Worm (Caenorhabditis elegans) whole organism, L3 larva: ENCODE data around the gene moa-1.

Source experiments
- R02D3.7 ChIP-seq: fragments of 150-350 bp; optimal IDR thresholded peaks from 2 replicates; lab custom pipeline; 2014; ENCODE audit warnings: missing biosample characterization, missing genetic modification characterization
- ZK546.5 ChIP-seq: sonication (generic microtip); optimal IDR thresholded peaks from 2 replicates; lab custom pipeline; 2017; ENCODE audit warnings: missing biosample characterization, missing genetic modification characterization
- aly-2 ChIP-seq: fragments of 150-350 bp; optimal IDR thresholded peaks from 2 replicates; lab custom pipeline; 2014; ENCODE audit warnings: missing biosample characterization, missing genetic modification characterization
- ama-1 ChIP-seq: fragments of 150-350 bp; optimal IDR thresholded peaks from 2 replicates; lab custom pipeline; 2018
- ceh-16 ChIP-seq: sonication (generic microtip); optimal IDR thresholded peaks from 2 replicates; lab custom pipeline; 2017; ENCODE audit warnings: missing biosample characterization, missing genetic modification characterization
- ceh-28 ChIP-seq: fragments of 150-350 bp; optimal IDR thresholded peaks from 2 replicates; lab custom pipeline; 2014; ENCODE audit warnings: missing biosample characterization, missing genetic modification reagents, missing genetic modification characterization
- ceh-82 ChIP-seq: fragments of 150-350 bp; optimal IDR thresholded peaks from 2 replicates; lab custom pipeline; 2014; ENCODE audit warnings: missing biosample characterization, missing genetic modification characterization
- ceh-9 ChIP-seq: sonication (generic microtip); optimal IDR thresholded peaks from 2 replicates; lab custom pipeline; 2018; ENCODE audit warnings: missing biosample characterization, missing genetic modification characterization
- daf-12 ChIP-seq: fragments of 150-350 bp; optimal IDR thresholded peaks from 2 replicates; lab custom pipeline; 2014; ENCODE audit warnings: missing biosample characterization, missing genetic modification reagents, missing genetic modification characterization
- egl-27 ChIP-seq: sonication (generic microtip); optimal IDR thresholded peaks from 4 replicates; lab custom pipeline; 2017; ENCODE audit warnings: missing biosample characterization, missing genetic modification reagents, missing genetic modification characterization
- egl-5 ChIP-seq: fragments of 150-350 bp; optimal IDR thresholded peaks from 2 replicates; lab custom pipeline; 2017; ENCODE audit warnings: missing biosample characterization, missing genetic modification reagents, missing genetic modification characterization, inconsistent platforms
- elt-1 ChIP-seq: fragments of 150-350 bp; optimal IDR thresholded peaks from 2 replicates; lab custom pipeline; 2014; ENCODE audit warnings: missing biosample characterization, missing genetic modification characterization
- elt-2 ChIP-seq: sonication (generic microtip); optimal IDR thresholded peaks from 2 replicates; lab custom pipeline; 2016; ENCODE audit warnings: missing genetic modification reagents, mild to moderate bottlenecking, missing genetic modification characterization, missing compliant biosample characterization
- elt-3 ChIP-seq, 3 experiments: fragments of 150-350 bp in 1 of 3; sonication (generic microtip) in 2 of 3; optimal IDR thresholded peaks; 2 replicates in 2 of 3; 4 replicates in 1 of 3; lab custom pipeline; 2014 to 2017; ENCODE audit warnings: missing biosample characterization in 3 of 3, missing genetic modification characterization in 3 of 3
- eor-1 ChIP-seq, 2 experiments: fragments of 150-350 bp; optimal IDR thresholded peaks; 2 replicates each; lab custom pipeline; 2014 to 2018; ENCODE audit warnings: missing biosample characterization in 2 of 2, missing genetic modification characterization in 2 of 2
- fkh-10 ChIP-seq: sonication (generic microtip); optimal IDR thresholded peaks from 2 replicates; lab custom pipeline; 2017; ENCODE audit warnings: missing biosample characterization, missing genetic modification reagents, missing genetic modification characterization
- fkh-2 ChIP-seq: fragments of 150-350 bp; optimal IDR thresholded peaks from 2 replicates; lab custom pipeline; 2014; ENCODE audit warnings: missing biosample characterization, missing genetic modification reagents, missing genetic modification characterization
- fos-1 ChIP-seq: fragments of 150-350 bp; optimal IDR thresholded peaks from 2 replicates; lab custom pipeline; 2014; ENCODE audit warnings: missing biosample characterization, missing genetic modification characterization
- hmg-11 ChIP-seq: sonication (generic microtip); optimal IDR thresholded peaks from 2 replicates; lab custom pipeline; 2016; ENCODE audit warnings: missing genetic modification characterization, missing compliant biosample characterization
- jun-1 ChIP-seq: fragments of 150-350 bp; optimal IDR thresholded peaks from 2 replicates; lab custom pipeline; 2014; ENCODE audit warnings: missing biosample characterization, missing genetic modification reagents, missing genetic modification characterization
- lin-15B ChIP-seq: fragments of 150-350 bp; optimal IDR thresholded peaks from 2 replicates; lab custom pipeline; 2014; ENCODE audit warnings: missing biosample characterization, missing genetic modification characterization
- lin-39 ChIP-seq: fragments of 150-350 bp; optimal IDR thresholded peaks from 2 replicates; lab custom pipeline; 2018; ENCODE audit warnings: missing biosample characterization, missing genetic modification reagents, missing genetic modification characterization
- lsy-12 ChIP-seq: sonication (generic microtip); optimal IDR thresholded peaks from 2 replicates; lab custom pipeline; 2016; ENCODE audit warnings: mild to moderate bottlenecking, missing genetic modification characterization, missing compliant biosample characterization
- mdl-1 ChIP-seq: fragments of 150-350 bp; optimal IDR thresholded peaks from 2 replicates; lab custom pipeline; 2014; ENCODE audit warnings: missing biosample characterization, missing genetic modification characterization
- mml-1 ChIP-seq: fragments of 150-350 bp; sonication (generic microtip); optimal IDR thresholded peaks from 3 replicates; lab custom pipeline; 2014; ENCODE audit warnings: missing biosample characterization, missing genetic modification characterization
- nfya-1 ChIP-seq: sonication (generic microtip); optimal IDR thresholded peaks from 2 replicates; lab custom pipeline; 2017; ENCODE audit warnings: missing genetic modification characterization, mild to moderate bottlenecking, missing compliant biosample characterization, antibody characterized with exemption, moderate library complexity; ENCODE audit not compliant: insufficient read depth
- nhr-11 ChIP-seq: fragments of 150-350 bp; optimal IDR thresholded peaks from 2 replicates; lab custom pipeline; 2014; ENCODE audit warnings: missing biosample characterization, missing genetic modification characterization
- nhr-12 ChIP-seq: fragments of 150-350 bp; optimal IDR thresholded peaks from 2 replicates; lab custom pipeline; 2014; ENCODE audit warnings: missing biosample characterization, missing genetic modification characterization
- nhr-23 ChIP-seq: fragments of 150-350 bp; optimal IDR thresholded peaks from 2 replicates; lab custom pipeline; 2014; ENCODE audit warnings: missing biosample characterization, missing genetic modification reagents, missing genetic modification characterization
- nhr-237 ChIP-seq: fragments of 150-350 bp; optimal IDR thresholded peaks from 2 replicates; lab custom pipeline; 2014; ENCODE audit warnings: missing biosample characterization, missing genetic modification characterization
- nhr-25 ChIP-seq: sonication (generic microtip); optimal IDR thresholded peaks from 2 replicates; lab custom pipeline; 2017; ENCODE audit warnings: missing biosample characterization, missing genetic modification characterization
- nhr-28 ChIP-seq: fragments of 150-350 bp; optimal IDR thresholded peaks from 2 replicates; lab custom pipeline; 2014; ENCODE audit warnings: missing biosample characterization, missing genetic modification characterization
- nhr-43 ChIP-seq: sonication (generic microtip); optimal IDR thresholded peaks from 2 replicates; lab custom pipeline; 2016; ENCODE audit warnings: mild to moderate bottlenecking, missing genetic modification characterization, missing compliant biosample characterization; ENCODE audit not compliant: poor library complexity, severe bottlenecking
- nhr-67 ChIP-seq: fragments of 150-350 bp; optimal IDR thresholded peaks from 2 replicates; lab custom pipeline; 2014; ENCODE audit warnings: missing biosample characterization, missing genetic modification characterization
- nhr-76 ChIP-seq: fragments of 150-350 bp; sonication (generic microtip); optimal IDR thresholded peaks from 5 replicates; lab custom pipeline; 2014; ENCODE audit warnings: missing biosample characterization, missing genetic modification characterization
- nhr-77 ChIP-seq: fragments of 150-350 bp; optimal IDR thresholded peaks from 2 replicates; lab custom pipeline; 2014; ENCODE audit warnings: missing biosample characterization, missing genetic modification characterization
- pha-4 ChIP-seq: fragments of 150-350 bp; optimal IDR thresholded peaks from 2 replicates; lab custom pipeline; 2014; ENCODE audit warnings: missing biosample characterization, missing genetic modification reagents, missing genetic modification characterization
- pqm-1 ChIP-seq: fragments of 150-350 bp; optimal IDR thresholded peaks from 2 replicates; lab custom pipeline; 2017; ENCODE audit warnings: missing biosample characterization, missing genetic modification characterization, inconsistent platforms
- sea-2 ChIP-seq: fragments of 150-350 bp; sonication (generic microtip); optimal IDR thresholded peaks from 4 replicates; lab custom pipeline; 2014; ENCODE audit warnings: missing biosample characterization, missing genetic modification reagents, missing genetic modification characterization
- skn-1 ChIP-seq: fragments of 150-350 bp; optimal IDR thresholded peaks from 2 replicates; lab custom pipeline; 2014; ENCODE audit warnings: missing biosample characterization, missing genetic modification characterization
- snpc-4 ChIP-seq: fragments of 150-350 bp; optimal IDR thresholded peaks from 2 replicates; lab custom pipeline; 2014; ENCODE audit warnings: missing biosample characterization, missing genetic modification characterization
- tbx-2 ChIP-seq: sonication (generic microtip); optimal IDR thresholded peaks from 2 replicates; lab custom pipeline; 2016; ENCODE audit warnings: mild to moderate bottlenecking, missing genetic modification characterization, missing compliant biosample characterization
- unc-39 ChIP-seq: sonication (generic microtip); optimal IDR thresholded peaks from 4 replicates; lab custom pipeline; 2017; ENCODE audit warnings: missing biosample characterization, missing genetic modification characterization
- unc-62 ChIP-seq: fragments of 150-350 bp; sonication (generic microtip); optimal IDR thresholded peaks from 4 replicates; lab custom pipeline; 2014; ENCODE audit warnings: missing biosample characterization, missing genetic modification reagents, missing genetic modification characterization
- zag-1 ChIP-seq: fragments of 150-350 bp; optimal IDR thresholded peaks from 2 replicates; lab custom pipeline; 2014; ENCODE audit warnings: missing biosample characterization, missing genetic modification characterization
- ztf-11 ChIP-seq: fragments of 150-350 bp; optimal IDR thresholded peaks from 2 replicates; lab custom pipeline; 2014; ENCODE audit warnings: missing biosample characterization, missing genetic modification characterization
- ztf-4 ChIP-seq: fragments of 150-350 bp; optimal IDR thresholded peaks from 2 replicates; lab custom pipeline; 2014; ENCODE audit warnings: missing biosample characterization, missing genetic modification characterization

Gene moa-1

ce11 chrIII:1950236-1950635 lies 19.5 kb downstream of the moa-1 start, which contains the start of the genes polh-1 and rps-22:
Gene polh-1, minus strand, starts transcription at chrIII:1950269.
Gene rps-22, plus strand, starts transcription at chrIII:1950535.
- TF ChIP-seq nhr-12 (tag; lab: Kevin White, UChicago) = no peak
- TF ChIP-seq ceh-28 = peak; percentile 63
- no peak for TF ChIP-seq mdl-1
- TF ChIP-seq lin-15B (tag; lab: Kevin White, UChicago) = peak; percentile 98
- TF ChIP-seq mml-1 (tag; lab: Kevin White, UChicago) = no peak
- TF ChIP-seq ztf-4 = no peak
- peak; percentile 53 for TF ChIP-seq unc-62 (GFP tag; lab: Kevin White, UChicago)
- TF ChIP-seq nhr-25 (tag; lab: Kevin White, UChicago) = peak; percentile 95
- peak; percentile 87 for TF ChIP-seq skn-1 (tag; lab: Kevin White, UChicago)
- TF ChIP-seq pha-4 = peak; percentile 99
- TF ChIP-seq unc-39 = no peak
- TF ChIP-seq fos-1 (tag; lab: Kevin White, UChicago) = no peak
- peak; percentile 76 for TF ChIP-seq ama-1 (lab: Kevin White, UChicago)
- peak; percentile 36 for TF ChIP-seq egl-27 (tag; lab: Kevin White, UChicago)
- no peak for TF ChIP-seq elt-1 (tag; lab: Kevin White, UChicago)
- peak; percentile 80 for TF ChIP-seq nhr-43
- TF ChIP-seq nhr-77 (tag; lab: Kevin White, UChicago) = peak; percentile 25
- no peak for TF ChIP-seq fkh-2
- TF ChIP-seq nfya-1 (tag; lab: Kevin White, UChicago) = peak; percentile 96
- no peak for TF ChIP-seq sea-2 (GFP tag; lab: Kevin White, UChicago)
- TF ChIP-seq nhr-76 (tag; lab: Kevin White, UChicago) = peak; percentile 44
- TF ChIP-seq elt-3 (tag; optimal IDR thresholded peaks at IDR 0.05; lab: Kevin White, UChicago) = peak in 1 of 3 experiments; percentile 73
- peak; percentile 75 for TF ChIP-seq pqm-1 (tag; lab: Kevin White, UChicago)
- peak; percentile 70 for TF ChIP-seq hmg-11 (tag; lab: Kevin White, UChicago)
- TF ChIP-seq daf-12 = no peak
- TF ChIP-seq nhr-67 (tag; lab: Kevin White, UChicago) = no peak
- peak; percentile 59 for TF ChIP-seq elt-2 (tag; lab: Kevin White, UChicago)
- no peak for TF ChIP-seq ceh-16 (tag; lab: Kevin White, UChicago)
- TF ChIP-seq nhr-11 (tag; lab: Kevin White, UChicago) = peak; percentile 34
- TF ChIP-seq ztf-11 (tag; lab: Kevin White, UChicago) = no peak
- no peak for TF ChIP-seq eor-1 (tag; optimal IDR thresholded peaks at IDR 0.05; lab: Kevin White, UChicago)
- TF ChIP-seq nhr-23 (tag; lab: Kevin White, UChicago) = peak; percentile 96
- peak; percentile 71 for TF ChIP-seq fkh-10
- TF ChIP-seq nhr-237 = no peak
- TF ChIP-seq ceh-9 (tag; lab: Kevin White, UChicago) = no peak
- peak; percentile 28 for TF ChIP-seq jun-1 (tag; lab: Kevin White, UChicago)
- peak; percentile 75 for TF ChIP-seq lsy-12 (tag; lab: Kevin White, UChicago)
- peak; percentile 13 for TF ChIP-seq tbx-2 (tag; lab: Kevin White, UChicago)
- peak; percentile 66 for TF ChIP-seq egl-5 (tag; lab: Kevin White, UChicago)
- peak; percentile 79 for TF ChIP-seq R02D3.7 (tag; lab: Kevin White, UChicago)
- no peak for TF ChIP-seq zag-1 (tag; lab: Kevin White, UChicago)
- no peak for TF ChIP-seq nhr-28 (tag; lab: Kevin White, UChicago)
- peak; percentile 85 for TF ChIP-seq snpc-4
- peak; percentile 92 for TF ChIP-seq lin-39 (tag; lab: Kevin White, UChicago)
- peak; percentile 56 for TF ChIP-seq ceh-82 (tag; lab: Kevin White, UChicago)
- peak; percentile 46 for TF ChIP-seq aly-2 (tag; lab: Kevin White, UChicago)
- TF ChIP-seq ZK546.5 = no peak
- TF ChIP-seq, all 47 proteins: peak for 28
